Worm (Caenorhabditis elegans) whole organism, L1 larva: ENCODE results near the gene srh-24.
A peak's percentile ranks its signal among the peaks of the same experiment; 100 is the strongest.

Experiments
- C04F5.9 ChIP-seq: sonication (generic microtip); optimal IDR thresholded peaks from 2 replicates; lab custom pipeline; 2016; ENCODE audit warnings: missing genetic modification characterization, missing compliant biosample characterization
- C34B4.2 ChIP-seq: sonication (generic microtip); optimal IDR thresholded peaks from 2 replicates; lab custom pipeline; 2017; ENCODE audit warnings: mild to moderate bottlenecking, missing genetic modification characterization, missing compliant biosample characterization
- F16B12.6 ChIP-seq: fragments of 150-350 bp; optimal IDR thresholded peaks from 2 replicates; lab custom pipeline; 2014; ENCODE audit warnings: missing biosample characterization, missing genetic modification characterization
- Y116A8C.19 ChIP-seq: sonication (generic microtip); optimal IDR thresholded peaks from 2 replicates; lab custom pipeline; 2016; ENCODE audit warnings: missing compliant biosample characterization, missing genetic modification characterization, borderline replicate concordance
- aha-1 ChIP-seq: fragments of 150-350 bp; optimal IDR thresholded peaks from 2 replicates; lab custom pipeline; 2014; ENCODE audit warnings: missing biosample characterization, missing genetic modification characterization
- aly-2 ChIP-seq: fragments of 150-350 bp; optimal IDR thresholded peaks from 2 replicates; lab custom pipeline; 2014; ENCODE audit warnings: missing biosample characterization, missing genetic modification characterization
- ama-1 ChIP-seq: fragments of 150-350 bp; optimal IDR thresholded peaks from 2 replicates; lab custom pipeline; 2014
- blmp-1 ChIP-seq: fragments of 150-350 bp; optimal IDR thresholded peaks from 2 replicates; lab custom pipeline; 2014; ENCODE audit warnings: missing biosample characterization, missing genetic modification characterization
- ceh-63 ChIP-seq: fragments of 200-800 bp; sonication (Bioruptor generic); optimal IDR thresholded peaks from 2 replicates; lab custom pipeline; 2018; ENCODE audit warnings: mild to moderate bottlenecking, missing genetic modification characterization, missing compliant biosample characterization
- ceh-8 ChIP-seq: fragments of 200-800 bp; sonication (Bioruptor generic); optimal IDR thresholded peaks from 2 replicates; lab custom pipeline; 2018; ENCODE audit warnings: mild to moderate bottlenecking, missing genetic modification characterization, moderate library complexity, missing compliant biosample characterization
- ceh-82 ChIP-seq, 3 experiments: fragments of 150-350 bp in 1 of 3; sonication (generic microtip) in 2 of 3; optimal IDR thresholded peaks; 2 replicates each; lab custom pipeline; 2014 to 2017; ENCODE audit warnings: missing biosample characterization in 3 of 3, missing genetic modification characterization in 3 of 3
- ces-1 ChIP-seq: fragments of 150-350 bp; optimal IDR thresholded peaks from 2 replicates; lab custom pipeline; 2014; ENCODE audit warnings: missing biosample characterization, missing genetic modification reagents, missing genetic modification characterization
- dpl-1 ChIP-seq, 3 experiments: fragments of 150-350 bp in 2 of 3; sonication (generic microtip) in 1 of 3; optimal IDR thresholded peaks; 2 replicates each; lab custom pipeline; 2014 to 2017; ENCODE audit warnings: missing biosample characterization in 3 of 3, missing genetic modification characterization in 3 of 3, missing genetic modification reagents in 3 of 3
- dsc-1 ChIP-seq: sonication (generic microtip); optimal IDR thresholded peaks from 2 replicates; lab custom pipeline; 2016; ENCODE audit warnings: mild to moderate bottlenecking, missing genetic modification characterization, missing compliant biosample characterization
- egl-27 ChIP-seq, 2 experiments: fragments of 150-350 bp in 1 of 2; sonication (generic microtip); optimal IDR thresholded peaks; 3 replicates each; lab custom pipeline; 2017 to 2018; ENCODE audit warnings: missing biosample characterization in 2 of 2, missing genetic modification characterization in 2 of 2, missing genetic modification reagents in 2 of 2
- elt-2 ChIP-seq: sonication (generic microtip); optimal IDR thresholded peaks from 2 replicates; lab custom pipeline; 2016; ENCODE audit warnings: missing genetic modification characterization, mild to moderate bottlenecking, inconsistent platforms, missing compliant biosample characterization, missing genetic modification reagents
- ets-5 ChIP-seq: fragments of 200-800 bp; sonication (Bioruptor generic); IDR thresholded peaks from 2 replicates; pipeline ENCODE4 v1.3.6; 2022; ENCODE audit warnings: missing genetic modification characterization, missing compliant biosample characterization
- fkh-10 ChIP-seq: sonication (generic microtip); optimal IDR thresholded peaks from 2 replicates; lab custom pipeline; 2017; ENCODE audit warnings: missing biosample characterization, missing genetic modification reagents, missing genetic modification characterization
- fkh-4 ChIP-seq: sonication (generic microtip); optimal IDR thresholded peaks from 2 replicates; lab custom pipeline; 2016; ENCODE audit warnings: missing compliant biosample characterization, missing genetic modification characterization, borderline replicate concordance
- fos-1 ChIP-seq: fragments of 150-350 bp; optimal IDR thresholded peaks from 2 replicates; lab custom pipeline; 2014; ENCODE audit warnings: missing biosample characterization, missing genetic modification characterization
- grh-1 ChIP-seq: fragments of 200-800 bp; sonication (Bioruptor generic); IDR thresholded peaks from 2 replicates; pipeline ENCODE4 v1.3.6; 2022; ENCODE audit warnings: missing genetic modification reagents, missing genetic modification characterization, missing compliant biosample characterization
- hlh-17 ChIP-seq: fragments of 200-800 bp; sonication (Bioruptor generic); optimal IDR thresholded peaks from 2 replicates; lab custom pipeline; 2018; ENCODE audit warnings: missing genetic modification characterization, mild to moderate bottlenecking, missing compliant biosample characterization, moderate library complexity, borderline replicate concordance
- hlh-4 ChIP-seq: sonication (generic microtip); optimal IDR thresholded peaks from 2 replicates; lab custom pipeline; 2016; ENCODE audit warnings: mild to moderate bottlenecking, missing genetic modification characterization, missing compliant biosample characterization
- hpl-2 ChIP-seq: fragments of 150-350 bp; optimal IDR thresholded peaks from 2 replicates; lab custom pipeline; 2014; ENCODE audit warnings: missing biosample characterization, missing genetic modification reagents, missing genetic modification characterization
- irx-1 ChIP-seq: sonication (generic microtip); optimal IDR thresholded peaks from 2 replicates; lab custom pipeline; 2016; ENCODE audit warnings: missing genetic modification characterization, missing compliant biosample characterization
- isw-1 ChIP-seq: fragments of 200-800 bp; sonication (Bioruptor generic); IDR thresholded peaks from 2 replicates; pipeline ENCODE4 v1.3.6; 2022; ENCODE audit warnings: missing genetic modification characterization, missing compliant biosample characterization
- jun-1 ChIP-seq: fragments of 150-350 bp; optimal IDR thresholded peaks from 2 replicates; lab custom pipeline; 2014; ENCODE audit warnings: missing biosample characterization, missing genetic modification reagents, missing genetic modification characterization
- lin-13 ChIP-seq: fragments of 150-350 bp; optimal IDR thresholded peaks from 2 replicates; lab custom pipeline; 2014; ENCODE audit warnings: missing biosample characterization, missing genetic modification reagents, missing genetic modification characterization
- lin-14 ChIP-seq: fragments of 200-800 bp; sonication (Bioruptor generic); optimal IDR thresholded peaks from 2 replicates; lab custom pipeline; 2018; ENCODE audit warnings: mild to moderate bottlenecking, missing genetic modification characterization, moderate library complexity, missing compliant biosample characterization
- lin-35 ChIP-seq, 2 experiments: fragments of 150-350 bp; optimal IDR thresholded peaks; 2 replicates each; lab custom pipeline; 2014; ENCODE audit warnings: missing biosample characterization in 2 of 2, missing genetic modification characterization in 2 of 2, missing genetic modification reagents in 2 of 2
- lin-39 ChIP-seq: fragments of 150-350 bp; optimal IDR thresholded peaks from 2 replicates; lab custom pipeline; 2014; ENCODE audit warnings: missing biosample characterization, missing genetic modification reagents, missing genetic modification characterization
- lir-3 ChIP-seq: sonication (generic microtip); optimal IDR thresholded peaks from 2 replicates; lab custom pipeline; 2016; ENCODE audit warnings: mild to moderate bottlenecking, missing genetic modification characterization, moderate library complexity, missing compliant biosample characterization; ENCODE audit not compliant: poor library complexity
- mab-9 ChIP-seq: fragments of 200-800 bp; sonication (Bioruptor generic); IDR thresholded peaks from 2 replicates; pipeline ENCODE4 v1.3.6; 2022; ENCODE audit warnings: missing genetic modification reagents, missing genetic modification characterization, missing compliant biosample characterization
- mdl-1 ChIP-seq, 2 experiments: fragments of 150-350 bp; optimal IDR thresholded peaks; 2 replicates each; lab custom pipeline; 2014 to 2017; ENCODE audit warnings: missing biosample characterization in 2 of 2, missing genetic modification characterization in 2 of 2, inconsistent platforms in 1 of 2
- mef-2 ChIP-seq: fragments of 150-350 bp; optimal IDR thresholded peaks from 2 replicates; lab custom pipeline; 2014; ENCODE audit warnings: missing biosample characterization, missing genetic modification characterization
- nhr-20 ChIP-seq: sonication (generic microtip); optimal IDR thresholded peaks from 2 replicates; lab custom pipeline; 2016; ENCODE audit warnings: mild to moderate bottlenecking, missing genetic modification characterization, missing compliant biosample characterization
- nhr-28 ChIP-seq: fragments of 150-350 bp; optimal IDR thresholded peaks from 2 replicates; lab custom pipeline; 2014; ENCODE audit warnings: missing biosample characterization, missing genetic modification characterization
- nhr-71 ChIP-seq: sonication (generic microtip); optimal IDR thresholded peaks from 2 replicates; lab custom pipeline; 2016; ENCODE audit warnings: mild to moderate bottlenecking, missing genetic modification characterization, moderate library complexity, missing compliant biosample characterization
- nhr-76 ChIP-seq: sonication (generic microtip); optimal IDR thresholded peaks from 2 replicates; lab custom pipeline; 2017; ENCODE audit warnings: missing biosample characterization, missing genetic modification characterization
- nhr-77 ChIP-seq: fragments of 150-350 bp; optimal IDR thresholded peaks from 2 replicates; lab custom pipeline; 2014; ENCODE audit warnings: missing biosample characterization, missing genetic modification characterization
- nhr-84 ChIP-seq: sonication (generic microtip); optimal IDR thresholded peaks from 2 replicates; lab custom pipeline; 2017; ENCODE audit warnings: missing biosample characterization, missing genetic modification characterization
- pax-3 ChIP-seq: fragments of 200-800 bp; sonication (Bioruptor generic); optimal IDR thresholded peaks from 2 replicates; lab custom pipeline; 2018; ENCODE audit warnings: mild to moderate bottlenecking, missing genetic modification characterization, moderate library complexity, missing compliant biosample characterization
- rnt-1 ChIP-seq: sonication (generic microtip); optimal IDR thresholded peaks from 2 replicates; lab custom pipeline; 2016; ENCODE audit warnings: mild to moderate bottlenecking, missing genetic modification characterization, moderate library complexity, missing compliant biosample characterization
- skn-1 ChIP-seq: fragments of 150-350 bp; optimal IDR thresholded peaks from 2 replicates; lab custom pipeline; 2014; ENCODE audit warnings: missing biosample characterization, missing genetic modification characterization
- snpc-4 ChIP-seq: fragments of 150-350 bp; optimal IDR thresholded peaks from 2 replicates; lab custom pipeline; 2014; ENCODE audit warnings: missing biosample characterization, missing genetic modification characterization
- snu-23 ChIP-seq: sonication (generic microtip); optimal IDR thresholded peaks from 2 replicates; lab custom pipeline; 2016; ENCODE audit warnings: missing genetic modification characterization, missing compliant biosample characterization
- sptf-1 ChIP-seq: fragments of 150-350 bp; optimal IDR thresholded peaks from 2 replicates; lab custom pipeline; 2014; ENCODE audit warnings: missing biosample characterization, missing genetic modification characterization
- sup-37 ChIP-seq: fragments of 200-800 bp; sonication (Bioruptor generic); optimal IDR thresholded peaks from 2 replicates; lab custom pipeline; 2018; ENCODE audit warnings: mild to moderate bottlenecking, missing genetic modification characterization, missing compliant biosample characterization
- swsn-7 ChIP-seq: sonication (generic microtip); optimal IDR thresholded peaks from 2 replicates; lab custom pipeline; 2016; ENCODE audit warnings: missing genetic modification characterization, missing compliant biosample characterization
- tbx-2 ChIP-seq: sonication (generic microtip); optimal IDR thresholded peaks from 2 replicates; lab custom pipeline; 2016; ENCODE audit warnings: missing genetic modification characterization, missing compliant biosample characterization
- tlp-1 ChIP-seq: fragments of 150-350 bp; optimal IDR thresholded peaks from 2 replicates; lab custom pipeline; 2014; ENCODE audit warnings: missing biosample characterization, missing genetic modification characterization
- unc-30 ChIP-seq: sonication (generic microtip); optimal IDR thresholded peaks from 2 replicates; lab custom pipeline; 2017; ENCODE audit warnings: missing biosample characterization, missing genetic modification characterization
- xbp-1 ChIP-seq: sonication (generic microtip); optimal IDR thresholded peaks from 2 replicates; lab custom pipeline; 2016; ENCODE audit warnings: missing genetic modification characterization, missing compliant biosample characterization
- ztf-4 ChIP-seq: fragments of 150-350 bp; optimal IDR thresholded peaks from 2 replicates; lab custom pipeline; 2014; ENCODE audit warnings: missing biosample characterization, missing genetic modification characterization

srh-24 gene

DNA sequence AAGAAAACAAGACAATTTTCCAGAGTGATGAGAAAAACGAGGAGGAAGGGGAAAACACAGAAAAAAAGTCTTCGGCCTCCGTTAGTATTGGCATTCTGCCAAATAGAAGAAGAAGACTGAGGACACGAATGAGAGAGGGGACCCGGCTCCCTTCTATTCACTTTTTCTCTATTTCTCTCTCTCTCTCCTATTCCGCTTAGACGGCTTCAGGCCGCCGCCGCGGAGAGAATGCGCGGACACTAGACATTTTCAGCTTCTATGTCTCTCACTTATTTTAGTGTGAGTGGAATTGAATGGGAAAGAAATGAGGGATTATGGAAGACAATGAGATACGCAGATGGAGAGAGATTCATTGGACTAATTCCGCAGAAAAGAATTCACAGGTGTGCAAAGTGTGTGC is 46.0 kb upstream of the srh-24 start:
- TF ChIP-seq C04F5.9 (no peak), nhr-71 (tag; lab: Kevin White, UChicago) (peak; percentile 25), lin-35 (GFP tag; optimal IDR thresholded peaks at IDR 0.05; lab: Kevin White, UChicago) (peak in 1 of 2 experiments; percentile 16), snpc-4 (no peak), tlp-1 (no peak), blmp-1 (tag; lab: Kevin White, UChicago) (no peak), swsn-7 (tag; lab: Kevin White, UChicago) (no peak), nhr-77 (tag; lab: Kevin White, UChicago) (no peak), fos-1 (tag; lab: Kevin White, UChicago) (no peak), ces-1 (GFP tag; lab: Kevin White, UChicago) (no peak), snu-23 (no peak), elt-2 (tag; lab: Kevin White, UChicago) (no peak), aha-1 (tag; lab: Kevin White, UChicago) (no peak), lin-14 (GFP tag; lab: Kevin White, UChicago) (peak; percentile 63), grh-1 (no peak), nhr-28 (tag; lab: Kevin White, UChicago) (no peak), skn-1 (tag; lab: Kevin White, UChicago) (no peak), C34B4.2 (tag; lab: Kevin White, UChicago) (no peak), nhr-84 (no peak), tbx-2 (peak; percentile 12), fkh-10 (GFP tag; lab: Kevin White, UChicago) (no peak), hlh-17 (no peak), xbp-1 (tag; lab: Kevin White, UChicago) (no peak), isw-1 (GFP tag; lab: Robert Waterston, UW) (0 out of 2 replicates have a peak, but pooled peaks have one; percentile 2), jun-1 (no peak), lin-13 (GFP tag; lab: Kevin White, UChicago) (no peak), egl-27 (tag; optimal IDR thresholded peaks at IDR 0.05; lab: Kevin White, UChicago) (no peak), hlh-4 (tag; lab: Kevin White, UChicago) (no peak), aly-2 (tag; lab: Kevin White, UChicago) (no peak), irx-1 (tag; lab: Kevin White, UChicago) (no peak), lir-3 (no peak), ets-5 (GFP tag; lab: Robert Waterston, UW) (no peak), ceh-82 (tag; optimal IDR thresholded peaks at IDR 0.05; lab: Kevin White, UChicago) (peak in 2 of 3 experiments; percentile 9 to 28), ceh-8 (GFP tag; lab: Kevin White, UChicago) (peak; percentile 5), nhr-76 (tag; lab: Kevin White, UChicago) (no peak), rnt-1 (tag; lab: Kevin White, UChicago) (no peak), lin-39 (tag; lab: Kevin White, UChicago) (no peak), dsc-1 (tag; lab: Kevin White, UChicago) (no peak), ama-1 (no peak), ceh-63 (no peak), F16B12.6 (tag; lab: Kevin White, UChicago) (no peak), ztf-4 (tag; lab: Kevin White, UChicago) (no peak), sup-37 (GFP tag; lab: Kevin White, UChicago) (no peak), fkh-4 (tag; lab: Kevin White, UChicago) (no peak), pax-3 (tag; lab: Kevin White, UChicago) (peak; percentile 40), mab-9 (GFP tag; lab: Robert Waterston, UW) (no peak), nhr-20 (tag; lab: Kevin White, UChicago) (no peak), Y116A8C.19 (tag; lab: Kevin White, UChicago) (no peak), hpl-2 (GFP tag; lab: Kevin White, UChicago) (no peak), mef-2 (tag; lab: Kevin White, UChicago) (no peak), dpl-1 (GFP tag; optimal IDR thresholded peaks at IDR 0.05; lab: Kevin White, UChicago) (no peak), mdl-1 (tag; optimal IDR thresholded peaks at IDR 0.05; lab: Kevin White, UChicago) (no peak), unc-30 (no peak), sptf-1 (tag; lab: Kevin White, UChicago) (no peak)
